Worm (Caenorhabditis elegans) whole organism, L1 larva: ENCODE measurements around the gene dct-15.

ENCODE experiments used
- aly-2 ChIP-seq: fragments of 150-350 bp; optimal IDR thresholded peaks from 2 replicates; lab custom pipeline; 2014; ENCODE audit warnings: missing biosample characterization, missing genetic modification characterization
- ces-1 ChIP-seq: fragments of 150-350 bp; optimal IDR thresholded peaks from 2 replicates; lab custom pipeline; 2014; ENCODE audit warnings: missing biosample characterization, missing genetic modification reagents, missing genetic modification characterization
- fkh-10 ChIP-seq: sonication (generic microtip); optimal IDR thresholded peaks from 2 replicates; lab custom pipeline; 2017; ENCODE audit warnings: missing biosample characterization, missing genetic modification reagents, missing genetic modification characterization
- jun-1 ChIP-seq: fragments of 150-350 bp; optimal IDR thresholded peaks from 2 replicates; lab custom pipeline; 2014; ENCODE audit warnings: missing biosample characterization, missing genetic modification reagents, missing genetic modification characterization
- lsy-2 ChIP-seq, 2 experiments: fragments of 150-350 bp; optimal IDR thresholded peaks; 2 replicates each; lab custom pipeline; 2014; ENCODE audit warnings: missing biosample characterization in 2 of 2, missing genetic modification characterization in 2 of 2
- nhr-76 ChIP-seq: sonication (generic microtip); optimal IDR thresholded peaks from 2 replicates; lab custom pipeline; 2017; ENCODE audit warnings: missing biosample characterization, missing genetic modification characterization
- nhr-77 ChIP-seq: fragments of 150-350 bp; optimal IDR thresholded peaks from 2 replicates; lab custom pipeline; 2014; ENCODE audit warnings: missing biosample characterization, missing genetic modification characterization
- sox-4 ChIP-seq: sonication (generic microtip); optimal IDR thresholded peaks from 2 replicates; lab custom pipeline; 2016; ENCODE audit warnings: missing genetic modification characterization, missing compliant biosample characterization

DNA sequence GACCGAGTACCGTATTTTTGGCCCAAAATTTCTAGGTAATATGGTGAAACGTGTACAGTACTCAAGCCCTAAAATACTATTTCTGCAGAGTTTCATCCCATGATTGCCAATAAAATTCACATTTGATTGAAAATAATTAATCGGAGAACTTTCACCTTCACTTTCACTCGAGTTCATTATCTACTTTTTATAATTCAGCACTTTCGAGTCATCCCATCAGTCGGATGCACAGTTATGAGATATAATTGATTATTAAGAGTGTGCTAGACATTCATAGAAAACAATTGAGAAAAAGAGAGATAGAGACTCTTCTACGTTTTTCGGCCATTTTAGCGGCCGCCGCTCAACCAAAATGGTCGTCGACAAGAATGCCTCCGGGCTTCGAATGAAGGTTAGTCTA, 7.8 kb downstream of the dct-15 start, which contains the start of gene fat-3:
- TF ChIP-seq nhr-77 (tag; lab: Kevin White, UChicago) (no peak), aly-2 (tag; lab: Kevin White, UChicago) (no peak), jun-1 (no peak), nhr-76 (no peak), lsy-2 (tag; optimal IDR thresholded peaks at IDR 0.05; lab: Kevin White, UChicago) (peak in 1 of 2 experiments; percentile 44), sox-4 (tag; lab: Kevin White, UChicago) (no peak), fkh-10 (no peak), ces-1 (GFP tag; lab: Kevin White, UChicago) (no peak)
